Fruit fly (Drosophila melanogaster) whole organism: ENCODE measurements around the gene Pgcl.

Source experiments
- CG8478 ChIP-seq: fragments of >200 bp; optimal IDR thresholded peaks from 2 replicates; lab custom pipeline; 2018; ENCODE audit warnings: inconsistent platforms
- Dll ChIP-seq: fragments of >200 bp; optimal IDR thresholded peaks from 2 replicates; lab custom pipeline; 2017
- EcR ChIP-seq, 2 experiments: fragments of >200 bp; optimal IDR thresholded peaks; 2 replicates each; lab custom pipeline; 2017; ENCODE audit warnings: missing biosample characterization in 2 of 2, missing genetic modification characterization in 2 of 2, missing genetic modification reagents in 2 of 2
- pan ChIP-seq: fragments of >200 bp; optimal IDR thresholded peaks from 2 replicates; lab custom pipeline; 2017
- psq ChIP-seq: fragments of >200 bp; optimal IDR thresholded peaks from 2 replicates; lab custom pipeline; 2017
- usp ChIP-seq: fragments of >200 bp; optimal IDR thresholded peaks from 2 replicates; lab custom pipeline; 2017; ENCODE audit warnings: missing biosample characterization, missing genetic modification characterization, mixed read lengths

- TF ChIP-seq CG8478 (lab: Kevin White, UChicago) (no peak), psq (no peak), EcR (GFP tag; optimal IDR thresholded peaks at IDR 0.05; lab: Kevin White, UChicago) (no peak), Dll (no peak), pan (lab: Kevin White, UChicago) (no peak), usp (no peak)
Observed at dm6 chrX:390457-390856, 46.8 kb downstream of the Pgcl start.
